Fruit fly (Drosophila melanogaster): ENCODE data around the gene CG43446.

CG43446 gene

DNA sequence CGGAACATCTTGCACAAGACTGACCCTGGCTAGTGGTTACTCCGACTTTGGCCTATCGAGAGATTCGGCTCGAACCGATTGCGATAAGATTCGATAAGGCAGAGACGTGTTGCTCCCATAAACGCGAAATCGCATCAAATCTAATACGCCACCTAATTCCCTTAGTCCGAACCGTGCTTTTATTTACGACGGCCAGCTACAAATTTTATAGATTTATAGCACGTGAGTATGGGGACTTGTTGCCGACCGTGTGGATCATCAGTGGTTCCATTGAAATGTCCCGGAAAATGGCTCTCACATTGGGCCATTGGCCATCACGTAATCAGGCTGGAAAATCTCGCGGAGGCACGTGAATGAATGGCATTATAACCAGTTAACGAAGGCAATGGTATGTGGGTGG lies 19.2 kb upstream of the CG43446 start, which contains the start of gene Alp5:
Alp5 (minus strand) TSS at position 24 of the 400 bp plus-strand sequence.
- TF ChIP-seq CG32264 (GFP tag; optimal IDR thresholded peaks at IDR 0.05) (no peak), CrebA (GFP tag; optimal IDR thresholded peaks at IDR 0.05; ENCODE audit: borderline replicate concordance) (peak; percentile 35)

DNA sequence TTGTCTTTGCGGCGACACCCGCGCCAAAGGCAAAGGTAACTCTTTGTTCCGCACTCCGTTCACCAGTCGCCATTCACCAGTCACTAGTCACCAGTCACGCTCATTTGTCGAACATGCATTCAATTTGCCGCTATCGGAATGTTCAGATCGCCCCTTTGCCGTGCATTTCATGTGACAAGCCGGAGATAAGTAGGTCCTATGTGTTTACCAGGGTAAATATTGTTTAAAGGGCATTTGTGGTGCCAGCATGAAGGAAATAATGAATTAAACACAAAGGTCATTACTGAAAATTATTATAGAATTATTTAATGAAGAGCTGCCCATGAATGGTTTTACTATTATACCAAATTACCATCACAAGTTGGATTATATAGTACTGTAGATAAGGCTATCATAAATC lies 13.4 kb upstream of the CG43446 start:
- TF ChIP-seq Hr83 (GFP tag; optimal IDR thresholded peaks at IDR 0.05; ENCODE audit: poor library complexity, severe bottlenecking) (no peak), Hr78 (GFP tag; optimal IDR thresholded peaks at IDR 0.05) (no peak), dmrt93B (GFP tag; optimal IDR thresholded peaks at IDR 0.05) (no peak), fru (GFP tag; optimal IDR thresholded peaks at IDR 0.05) (no peak), dsf (GFP tag; optimal IDR thresholded peaks at IDR 0.05; ENCODE audit: borderline replicate concordance) (no peak), sv (GFP tag; optimal IDR thresholded peaks at IDR 0.05) (no peak), psq (GFP tag; optimal IDR thresholded peaks at IDR 0.05) (no peak), Vsx2 (GFP tag; optimal IDR thresholded peaks at IDR 0.05; ENCODE audit: partially characterized antibody) (no peak), rgr (GFP tag; optimal IDR thresholded peaks at IDR 0.05) (no peak), N (GFP tag; optimal IDR thresholded peaks at IDR 0.05) (no peak), br (GFP tag; optimal IDR thresholded peaks at IDR 0.05) (no peak), jim (GFP tag; optimal IDR thresholded peaks at IDR 0.05) (no peak), CG9705 (GFP tag; optimal IDR thresholded peaks at IDR 0.05) (no peak), dl (GFP tag; optimal IDR thresholded peaks at IDR 0.05; ENCODE audit: insufficient read depth in 1 of 2, partially characterized antibody in 2 of 2) (no peak)

DNA sequence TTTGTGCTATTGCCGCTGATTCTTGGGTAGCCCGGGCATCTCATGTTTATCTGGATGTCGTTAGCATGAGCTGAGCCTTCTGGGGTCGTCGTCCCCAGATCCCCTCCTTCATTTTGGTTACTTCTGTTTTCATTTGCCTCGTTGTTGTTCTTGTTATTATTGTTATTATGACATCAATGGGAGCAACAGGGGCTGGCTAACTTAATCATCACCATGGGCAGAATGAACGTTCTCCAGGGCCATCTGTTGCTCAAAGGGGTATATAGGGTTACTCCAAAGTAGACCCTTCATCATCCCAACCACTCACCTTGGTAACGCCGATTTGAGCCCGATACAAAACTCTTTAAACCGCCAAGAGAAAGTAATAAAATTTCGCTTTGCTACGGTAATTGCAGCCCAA lies 10.6 kb upstream of the CG43446 start:
- TF ChIP-seq dl (GFP tag; optimal IDR thresholded peaks at IDR 0.05; ENCODE audit: insufficient read depth in 1 of 2, partially characterized antibody in 2 of 2) (no peak), foxo (GFP tag; optimal IDR thresholded peaks at IDR 0.05) (no peak), lola (GFP tag; optimal IDR thresholded peaks at IDR 0.05) (no peak), Myc (optimal IDR thresholded peaks at IDR 0.05) (no peak), br (GFP tag; optimal IDR thresholded peaks at IDR 0.05) (no peak), Hr78 (GFP tag; optimal IDR thresholded peaks at IDR 0.05) (no peak), sage (GFP tag; optimal IDR thresholded peaks at IDR 0.05) (no peak), Mio (GFP tag; optimal IDR thresholded peaks at IDR 0.05) (no peak), usp (GFP tag; optimal IDR thresholded peaks at IDR 0.05) (no peak), ey (GFP tag; optimal IDR thresholded peaks at IDR 0.05) (no peak), Vsx2 (GFP tag; optimal IDR thresholded peaks at IDR 0.05; ENCODE audit: partially characterized antibody) (no peak)

DNA sequence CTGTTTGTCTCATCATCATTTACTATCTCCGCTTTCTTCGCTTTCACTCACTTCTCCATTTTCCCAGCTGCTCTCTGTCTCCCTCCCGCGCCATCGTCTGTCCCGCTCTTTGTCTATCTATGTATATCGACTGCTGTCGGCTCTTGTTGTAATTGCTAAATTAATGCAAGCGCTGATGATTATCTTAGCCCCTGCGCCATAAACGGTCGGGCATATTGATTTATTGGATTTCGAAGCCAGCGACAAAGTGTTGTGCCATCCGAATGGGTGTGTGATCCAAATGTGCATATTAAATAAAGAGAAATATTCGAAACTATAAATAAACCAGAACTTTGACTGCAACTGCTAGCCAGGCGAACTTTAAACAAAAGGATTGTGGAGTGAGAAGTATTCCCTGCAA lies 2.7 kb upstream of the CG43446 start:
- TF ChIP-seq Dif (GFP tag; optimal IDR thresholded peaks at IDR 0.05; ENCODE audit: partially characterized antibody): no peak
- no peak for TF ChIP-seq Abd-B (GFP tag; optimal IDR thresholded peaks at IDR 0.05)
- TF ChIP-seq Hr83 (GFP tag; optimal IDR thresholded peaks at IDR 0.05; ENCODE audit: poor library complexity, severe bottlenecking): no peak
- TF ChIP-seq br (GFP tag; optimal IDR thresholded peaks at IDR 0.05): no peak
- no peak for TF ChIP-seq CrebA (GFP tag; optimal IDR thresholded peaks at IDR 0.05; ENCODE audit: borderline replicate concordance)
- no peak for TF ChIP-seq Rel (GFP tag; optimal IDR thresholded peaks at IDR 0.05)
- no peak for TF ChIP-seq Rel (tag; optimal IDR thresholded peaks at IDR 0.05)
- no peak for TF ChIP-seq Hnf4 (GFP tag; optimal IDR thresholded peaks at IDR 0.05)
- TF ChIP-seq Jra (GFP tag; optimal IDR thresholded peaks at IDR 0.05): no peak
- TF ChIP-seq sv (GFP tag; optimal IDR thresholded peaks at IDR 0.05): no peak
- TF ChIP-seq usp (GFP tag; optimal IDR thresholded peaks at IDR 0.05): no peak
- no peak for TF ChIP-seq foxo (GFP tag; optimal IDR thresholded peaks at IDR 0.05)
- TF ChIP-seq rgr (GFP tag; optimal IDR thresholded peaks at IDR 0.05): no peak

DNA sequence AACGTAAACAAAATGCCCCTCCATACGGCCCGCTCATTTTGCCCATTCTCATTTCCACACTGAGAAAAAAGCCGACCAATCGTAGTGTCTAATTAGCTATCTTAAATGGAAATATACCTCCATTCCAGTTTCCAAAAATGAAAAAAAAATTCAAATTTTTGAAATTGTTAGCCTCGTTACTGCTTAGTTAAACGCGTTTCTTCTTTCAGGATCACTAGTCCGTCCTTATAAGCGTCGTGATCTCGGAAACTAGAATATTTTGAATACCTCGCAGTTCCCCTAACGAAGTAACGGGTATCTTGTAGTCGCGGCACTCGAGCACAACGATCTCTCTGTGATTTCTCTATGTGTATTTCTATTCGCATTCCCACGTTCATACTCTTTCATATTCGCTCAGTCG lies 1.9 kb upstream of the CG43446 start:
- no peak for TF ChIP-seq ey (GFP tag; optimal IDR thresholded peaks at IDR 0.05)
- no peak for TF ChIP-seq dl (GFP tag; optimal IDR thresholded peaks at IDR 0.05; ENCODE audit: insufficient read depth in 1 of 2, partially characterized antibody in 2 of 2)
- TF ChIP-seq dmrt93B (GFP tag; optimal IDR thresholded peaks at IDR 0.05): peak; percentile 19
- no peak for TF ChIP-seq brk (GFP tag; optimal IDR thresholded peaks at IDR 0.05)
- TF ChIP-seq Rel (GFP tag; optimal IDR thresholded peaks at IDR 0.05): no peak
- no peak for TF ChIP-seq Rel (tag; optimal IDR thresholded peaks at IDR 0.05)
- no peak for TF ChIP-seq pan (optimal IDR thresholded peaks at IDR 0.05)
- no peak for TF ChIP-seq N (GFP tag; optimal IDR thresholded peaks at IDR 0.05)
- no peak for TF ChIP-seq OdsH (GFP tag; optimal IDR thresholded peaks at IDR 0.05)
- TF ChIP-seq CG9705 (GFP tag; optimal IDR thresholded peaks at IDR 0.05): no peak
- TF ChIP-seq woc (GFP tag; optimal IDR thresholded peaks at IDR 0.05): no peak
- TF ChIP-seq dsf (GFP tag; optimal IDR thresholded peaks at IDR 0.05; ENCODE audit: borderline replicate concordance): no peak
- no peak for TF ChIP-seq h (GFP tag; optimal IDR thresholded peaks at IDR 0.05)
- no peak for TF ChIP-seq Myc (optimal IDR thresholded peaks at IDR 0.05)
- TF ChIP-seq jim (GFP tag; optimal IDR thresholded peaks at IDR 0.05): no peak
- no peak for TF ChIP-seq GATAd (GFP tag; optimal IDR thresholded peaks at IDR 0.05)
- no peak for TF ChIP-seq Abd-B (GFP tag; optimal IDR thresholded peaks at IDR 0.05)
- TF ChIP-seq sv (GFP tag; optimal IDR thresholded peaks at IDR 0.05): peak; percentile 23
- no peak for TF ChIP-seq lola (GFP tag; optimal IDR thresholded peaks at IDR 0.05)
- no peak for TF ChIP-seq usp (GFP tag; optimal IDR thresholded peaks at IDR 0.05)
- TF ChIP-seq HLH106 (tag; optimal IDR thresholded peaks at IDR 0.05): peak; percentile 33
- TF ChIP-seq foxo (GFP tag; optimal IDR thresholded peaks at IDR 0.05): no peak
- no peak for TF ChIP-seq Hnf4 (GFP tag; optimal IDR thresholded peaks at IDR 0.05)
- TF ChIP-seq Hr83 (GFP tag; optimal IDR thresholded peaks at IDR 0.05; ENCODE audit: poor library complexity, severe bottlenecking): no peak
- no peak for TF ChIP-seq CG32264 (GFP tag; optimal IDR thresholded peaks at IDR 0.05)

Data from whole organism, wandering third instar larva.